Worm (Caenorhabditis elegans) whole organism, L4/young adult: ENCODE results near the gene str-7.

Experiments
- W03F9.2 ChIP-seq: fragments of 150-350 bp; optimal IDR thresholded peaks from 2 replicates; lab custom pipeline; 2014; ENCODE audit warnings: missing biosample characterization, missing genetic modification characterization
- dao-5 ChIP-seq: sonication (generic microtip); optimal IDR thresholded peaks from 2 replicates; lab custom pipeline; 2016; ENCODE audit warnings: missing genotype, missing genetic modification characterization, moderate library complexity, missing compliant biosample characterization
- him-1 ChIP-seq: sonication (generic microtip); optimal IDR thresholded peaks from 2 replicates; lab custom pipeline; 2016; ENCODE audit warnings: missing genotype, missing genetic modification reagents, missing genetic modification characterization, missing compliant biosample characterization

ce11 chrV:16120499-16120898 is 21.2 kb upstream of the str-7 start:
- TF ChIP-seq dao-5 (tag; lab: Kevin White, UChicago) (no peak), him-1 (tag; lab: Kevin White, UChicago) (no peak), W03F9.2 (tag; lab: Kevin White, UChicago) (no peak)
